Fruit fly (Drosophila melanogaster): ENCODE results near the gene CG12025.

DNA sequence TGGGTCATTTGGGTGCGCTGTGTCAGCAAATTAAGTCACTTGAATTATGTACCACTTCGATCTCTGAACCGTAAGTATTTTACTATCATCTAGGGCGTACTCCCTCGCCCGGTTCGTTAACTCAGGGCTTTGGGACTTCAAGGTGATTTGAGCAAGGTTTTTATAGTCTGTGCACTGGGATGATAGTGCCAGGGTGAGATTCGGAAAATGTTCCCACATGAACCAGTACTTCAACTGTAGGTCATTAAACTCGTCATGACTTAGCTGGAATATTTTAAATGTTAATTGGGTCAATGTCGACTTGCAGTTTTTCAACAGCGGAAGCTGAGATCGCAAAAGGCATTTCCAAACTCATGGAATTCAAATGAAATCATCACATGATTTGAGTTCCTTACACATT, 9.7 kb upstream of the CG12025 start, which contains the start of gene CNMa:
- no peak for TF ChIP-seq oc (tag; optimal IDR thresholded peaks at IDR 0.05)
- no peak for TF ChIP-seq hb (GFP tag; IDR thresholded peaks at IDR 0.05; ENCODE audit: partially characterized antibody)
- TF ChIP-seq Kr (GFP tag; optimal IDR thresholded peaks at IDR 0.05) = no peak
- no peak for TF ChIP-seq sima (GFP tag; optimal IDR thresholded peaks at IDR 0.05)
- TF ChIP-seq CG7271 (tag; optimal IDR thresholded peaks at IDR 0.05) = no peak
- TF ChIP-seq amos (GFP tag; IDR thresholded peaks at IDR 0.05; ENCODE audit: partially characterized antibody) = no peak
- no peak for TF ChIP-seq NC2β (GFP tag; optimal IDR thresholded peaks at IDR 0.05)
- no peak for TF ChIP-seq fd3F (GFP tag; optimal IDR thresholded peaks at IDR 0.05)
- TF ChIP-seq twi (tag; optimal IDR thresholded peaks at IDR 0.05) = no peak
- no peak for TF ChIP-seq CG7372 (GFP tag; IDR thresholded peaks at IDR 0.05)
- no peak for TF ChIP-seq sens-2 (GFP tag; IDR thresholded peaks at IDR 0.05)
- TF ChIP-seq Gsc (GFP tag; IDR thresholded peaks at IDR 0.05) = no peak
- no peak for TF ChIP-seq Trl (optimal IDR thresholded peaks at IDR 0.05)
- no peak for TF ChIP-seq Trl (GFP tag; optimal IDR thresholded peaks at IDR 0.05)
- TF ChIP-seq sqz (GFP tag; optimal IDR thresholded peaks at IDR 0.05) = no peak
